1 fruit fly cellular context compared by ENCODE assay signal in genomic region chr2L:19537779-19538456, dm6.
TF ChIP-seq lines count a peak whose summit lies in the region.

CG13082 (plus strand) TSS chr2L:19538425.

TF ChIP-seq in whole organism, embryonic, 481 proteins besides CTCF, POLR2A, EP300 and RAD21 (continued from another document):
- TF ChIP-seq CG8388 (GFP tag; optimal IDR thresholded peaks at IDR 0.05; lab: Kevin White, UChicago) = peak; percentile 69
- no peak for TF ChIP-seq Dref (GFP tag; IDR thresholded peaks at IDR 0.05; lab: Robert Waterston, UW)
- TF ChIP-seq fu2 (GFP tag; optimal IDR thresholded peaks at IDR 0.05; lab: Kevin White, UChicago) = no peak
- peak; percentile 1 for TF ChIP-seq Sry-β (GFP tag; optimal IDR thresholded peaks at IDR 0.05; lab: Kevin White, UChicago)
- TF ChIP-seq zf30C (GFP tag; optimal IDR thresholded peaks at IDR 0.05; lab: Kevin White, UChicago) = peak; percentile 75
- peak; percentile 52 for TF ChIP-seq tin (GFP tag; optimal IDR thresholded peaks at IDR 0.05; lab: Kevin White, UChicago)
- no peak for TF ChIP-seq sna (GFP tag; IDR thresholded peaks at IDR 0.05; lab: Robert Waterston, UW; ENCODE audit: partially characterized antibody)
- peak; percentile 35 for TF ChIP-seq CG11723 (GFP tag; optimal IDR thresholded peaks at IDR 0.05; lab: Kevin White, UChicago)
- peak; percentile 75 for TF ChIP-seq CG4424 (GFP tag; optimal IDR thresholded peaks at IDR 0.05; lab: Kevin White, UChicago)
- TF ChIP-seq Xrp1 (GFP tag; IDR thresholded peaks at IDR 0.05; lab: Robert Waterston, UW) = peak; percentile 81
- peak; percentile 37 for TF ChIP-seq pum (GFP tag; optimal IDR thresholded peaks at IDR 0.05; lab: Kevin White, UChicago)
- peak; percentile 51; the same call in 1 of the 2 replicates for TF ChIP-seq CG6689 (GFP tag; IDR thresholded peaks at IDR 0.05; lab: Robert Waterston, UW)
- TF ChIP-seq CG14710 (tag; optimal IDR thresholded peaks at IDR 0.05; lab: Kevin White, UChicago) = peak; percentile 79
- no peak for TF ChIP-seq Fer3 (tag; optimal IDR thresholded peaks at IDR 0.05; lab: Kevin White, UChicago)
- no peak for TF ChIP-seq CG4360 (GFP tag; IDR thresholded peaks at IDR 0.05; lab: Robert Waterston, UW)
- peak; percentile 76 for TF ChIP-seq CG6254 (GFP tag; optimal IDR thresholded peaks at IDR 0.05; lab: Kevin White, UChicago)
- TF ChIP-seq CG17361 (GFP tag; IDR thresholded peaks at IDR 0.05; lab: Robert Waterston, UW) = peak; percentile 77
- TF ChIP-seq CG12391 (tag; optimal IDR thresholded peaks at IDR 0.05; lab: Kevin White, UChicago) = peak; percentile 55
- peak; percentile 50 for TF ChIP-seq Camta (GFP tag; optimal IDR thresholded peaks at IDR 0.05; lab: Kevin White, UChicago)
- no peak for TF ChIP-seq D (optimal IDR thresholded peaks at IDR 0.05; lab: Kevin White, UChicago)
- peak; percentile 75 for TF ChIP-seq D (GFP tag; optimal IDR thresholded peaks at IDR 0.05; lab: Kevin White, UChicago)
- no peak for TF ChIP-seq Nf-YC (tag; optimal IDR thresholded peaks at IDR 0.05; lab: Kevin White, UChicago)
- TF ChIP-seq ara (GFP tag; IDR thresholded peaks at IDR 0.05; lab: Robert Waterston, UW) = peak; percentile 51; the same call in 1 of the 2 replicates
- TF ChIP-seq CG17829 (tag; optimal IDR thresholded peaks at IDR 0.05; lab: Kevin White, UChicago) = peak; percentile 78
- peak; percentile 35; the same call in 1 of the 3 replicates for TF ChIP-seq tgo (GFP tag; IDR thresholded peaks at IDR 0.05; lab: Robert Waterston, UW)
- peak; percentile 35 for TF ChIP-seq corto (GFP tag; optimal IDR thresholded peaks at IDR 0.05; lab: Kevin White, UChicago)
- TF ChIP-seq CG6791 (GFP tag; IDR thresholded peaks at IDR 0.05; lab: Robert Waterston, UW; ENCODE audit: partially characterized antibody) = no peak
- TF ChIP-seq Sox100B (GFP tag; optimal IDR thresholded peaks at IDR 0.05; lab: Kevin White, UChicago) = peak; percentile 48
